Worm (Caenorhabditis elegans) whole organism, late embryonic: ENCODE results near the gene somi-1.

ENCODE experiments used
- C38D4.7 ChIP-seq: fragments of 200-800 bp; sonication (Bioruptor generic); optimal IDR thresholded peaks from 2 replicates; lab custom pipeline; 2018; ENCODE audit warnings: mild to moderate bottlenecking, missing genetic modification characterization, moderate library complexity, missing compliant biosample characterization
- F13H6.1 ChIP-seq: sonication (generic microtip); optimal IDR thresholded peaks from 2 replicates; lab custom pipeline; 2016; ENCODE audit warnings: missing genetic modification characterization, missing compliant biosample characterization
- T23F11.4 ChIP-seq: fragments of 200-800 bp; sonication (Bioruptor generic); optimal IDR thresholded peaks from 2 replicates; lab custom pipeline; 2018; ENCODE audit warnings: mild to moderate bottlenecking, missing genetic modification characterization, missing compliant biosample characterization
- Y22D7AL.16 ChIP-seq: sonication (generic microtip); optimal IDR thresholded peaks from 2 replicates; lab custom pipeline; 2016; ENCODE audit warnings: missing genetic modification characterization, missing compliant biosample characterization
- ceh-18 ChIP-seq: sonication (generic microtip); optimal IDR thresholded peaks from 2 replicates; lab custom pipeline; 2016; ENCODE audit warnings: missing genetic modification characterization, missing compliant biosample characterization
- ceh-19 ChIP-seq: fragments of 200-800 bp; sonication (Bioruptor generic); optimal IDR thresholded peaks from 2 replicates; lab custom pipeline; 2018; ENCODE audit warnings: mild to moderate bottlenecking, missing genetic modification characterization, missing compliant biosample characterization
- ceh-22 ChIP-seq: sonication (generic microtip); optimal IDR thresholded peaks from 2 replicates; lab custom pipeline; 2017; ENCODE audit warnings: missing biosample characterization, missing genetic modification characterization
- ceh-30 ChIP-seq: fragments of 150-350 bp; optimal IDR thresholded peaks from 2 replicates; lab custom pipeline; 2014; ENCODE audit warnings: missing biosample characterization, missing genetic modification characterization
- ceh-34 ChIP-seq: sonication (generic microtip); optimal IDR thresholded peaks from 2 replicates; lab custom pipeline; 2016; ENCODE audit warnings: mild to moderate bottlenecking, missing genetic modification characterization, missing compliant biosample characterization
- dmd-4 ChIP-seq: sonication (generic microtip); optimal IDR thresholded peaks from 2 replicates; lab custom pipeline; 2016; ENCODE audit warnings: borderline replicate concordance, missing genetic modification characterization, missing compliant biosample characterization
- dve-1 ChIP-seq: sonication (generic microtip); optimal IDR thresholded peaks from 2 replicates; lab custom pipeline; 2017; ENCODE audit warnings: antibody characterized with exemption, mild to moderate bottlenecking, missing genetic modification characterization, missing compliant biosample characterization
- elt-2 ChIP-seq: sonication (generic microtip); optimal IDR thresholded peaks from 2 replicates; lab custom pipeline; 2016; ENCODE audit warnings: missing genetic modification reagents, missing genetic modification characterization, missing compliant biosample characterization
- elt-4 ChIP-seq: sonication (generic microtip); optimal IDR thresholded peaks from 2 replicates; lab custom pipeline; 2016; ENCODE audit warnings: missing genetic modification characterization, missing compliant biosample characterization
- ets-4 ChIP-seq: sonication (generic microtip); optimal IDR thresholded peaks from 2 replicates; lab custom pipeline; 2016; ENCODE audit warnings: missing genetic modification characterization, missing compliant biosample characterization
- fax-1 ChIP-seq: sonication (generic microtip); optimal IDR thresholded peaks from 2 replicates; lab custom pipeline; 2016; ENCODE audit warnings: missing genotype, missing genetic modification characterization, missing compliant biosample characterization
- fkh-10 ChIP-seq: fragments of 150-350 bp; optimal IDR thresholded peaks from 2 replicates; lab custom pipeline; 2014; ENCODE audit warnings: missing biosample characterization, missing genetic modification reagents, missing genetic modification characterization
- fkh-6 ChIP-seq: sonication (generic microtip); optimal IDR thresholded peaks from 2 replicates; lab custom pipeline; 2016; ENCODE audit warnings: missing genetic modification characterization, missing compliant biosample characterization
- gmeb-2 ChIP-seq: sonication (generic microtip); optimal IDR thresholded peaks from 2 replicates; lab custom pipeline; 2016; ENCODE audit warnings: missing genetic modification characterization, inconsistent platforms, missing compliant biosample characterization
- hlh-15 ChIP-seq: sonication (generic microtip); optimal IDR thresholded peaks from 2 replicates; lab custom pipeline; 2016; ENCODE audit warnings: missing genetic modification characterization, missing compliant biosample characterization
- hlh-30 ChIP-seq: sonication (generic microtip); optimal IDR thresholded peaks from 2 replicates; lab custom pipeline; 2017; ENCODE audit warnings: antibody characterized with exemption, missing genetic modification characterization, missing compliant biosample characterization; ENCODE audit not compliant: insufficient read depth
- hlh-6 ChIP-seq: sonication (generic microtip); optimal IDR thresholded peaks from 2 replicates; lab custom pipeline; 2016; ENCODE audit warnings: missing genotype, missing genetic modification characterization, missing compliant biosample characterization
- lim-6 ChIP-seq: sonication (generic microtip); optimal IDR thresholded peaks from 2 replicates; lab custom pipeline; 2016; ENCODE audit warnings: missing genetic modification characterization, missing compliant biosample characterization
- madf-2 ChIP-seq: sonication (generic microtip); optimal IDR thresholded peaks from 2 replicates; lab custom pipeline; 2017; ENCODE audit warnings: missing genetic modification characterization, missing compliant biosample characterization
- mec-3 ChIP-seq: sonication (generic microtip); optimal IDR thresholded peaks from 2 replicates; lab custom pipeline; 2016; ENCODE audit warnings: borderline replicate concordance, missing genetic modification characterization, missing compliant biosample characterization
- nhr-232 ChIP-seq: sonication (generic microtip); optimal IDR thresholded peaks from 2 replicates; lab custom pipeline; 2016; ENCODE audit warnings: missing genetic modification characterization, missing compliant biosample characterization
- npax-4 ChIP-seq: sonication (generic microtip); optimal IDR thresholded peaks from 2 replicates; lab custom pipeline; 2016; ENCODE audit warnings: missing genetic modification characterization, missing compliant biosample characterization
- pag-3 ChIP-seq: sonication (generic microtip); optimal IDR thresholded peaks from 2 replicates; lab custom pipeline; 2016; ENCODE audit warnings: missing compliant biosample characterization, missing genetic modification characterization, borderline replicate concordance
- sdc-2 ChIP-seq: sonication (generic microtip); optimal IDR thresholded peaks from 2 replicates; lab custom pipeline; 2016; ENCODE audit warnings: missing genotype, missing genetic modification characterization, missing compliant biosample characterization
- sox-2 ChIP-seq: fragments of 200-800 bp; sonication (Bioruptor generic); IDR thresholded peaks from 2 replicates; pipeline ENCODE4 v1.3.6; 2022; ENCODE audit warnings: missing genetic modification reagents, missing genetic modification characterization, missing compliant biosample characterization
- tbx-2 ChIP-seq: sonication (generic microtip); optimal IDR thresholded peaks from 2 replicates; lab custom pipeline; 2016; ENCODE audit warnings: missing genetic modification characterization, missing compliant biosample characterization
- ttx-3 ChIP-seq: sonication (generic microtip); optimal IDR thresholded peaks from 2 replicates; lab custom pipeline; 2016; ENCODE audit warnings: missing genetic modification reagents, missing genetic modification characterization, missing compliant biosample characterization
- unc-3 ChIP-seq, 2 experiments: fragments of 200-800 bp in 1 of 2; sonication (Bioruptor generic) in 1 of 2; sonication (generic microtip) in 1 of 2; conservative IDR thresholded peaks in 1 of 2; optimal IDR thresholded peaks in 1 of 2; 2 replicates each; pipeline versions ENCODE4 v1.3.6 to Lab custom; 2016 to 2022; ENCODE audit warnings: missing compliant biosample characterization in 2 of 2, missing genetic modification characterization in 2 of 2, missing genetic modification reagents in 1 of 2
- unc-42 ChIP-seq: sonication (generic microtip); optimal IDR thresholded peaks from 2 replicates; lab custom pipeline; 2016; ENCODE audit warnings: missing genotype, missing genetic modification characterization, missing compliant biosample characterization
- ztf-16 ChIP-seq: sonication (generic microtip); optimal IDR thresholded peaks from 2 replicates; lab custom pipeline; 2017; ENCODE audit warnings: missing genetic modification characterization, missing compliant biosample characterization

Gene somi-1

DNA sequence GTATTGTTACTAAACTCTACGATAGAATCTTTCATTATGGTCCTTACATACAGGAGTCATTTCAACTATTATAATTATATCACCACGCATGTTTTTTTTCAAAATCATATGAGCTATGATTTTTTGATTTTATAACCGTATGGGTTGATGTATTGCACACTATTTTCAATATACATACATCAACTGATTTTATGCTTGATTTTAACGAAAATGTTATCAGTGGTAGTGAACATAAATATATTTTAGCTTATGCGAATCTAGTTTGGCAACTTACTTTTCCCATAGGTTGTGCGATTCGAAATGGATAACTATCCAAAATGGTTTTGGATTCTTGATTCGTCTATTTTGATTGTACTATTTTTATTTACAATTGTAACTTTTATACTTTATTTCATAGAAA is 32.4 kb upstream of the somi-1 start, which contains the start of gene srv-10:
Gene srv-10 (plus strand): TSS at position 301 of the 400 bp plus-strand sequence.
- TF ChIP-seq madf-2 (tag; lab: Kevin White, UChicago): no peak
- TF ChIP-seq ztf-16 (tag; lab: Kevin White, UChicago): no peak
- no peak for TF ChIP-seq mec-3 (tag; lab: Kevin White, UChicago)
- TF ChIP-seq ceh-22 (tag; lab: Kevin White, UChicago): no peak

DNA sequence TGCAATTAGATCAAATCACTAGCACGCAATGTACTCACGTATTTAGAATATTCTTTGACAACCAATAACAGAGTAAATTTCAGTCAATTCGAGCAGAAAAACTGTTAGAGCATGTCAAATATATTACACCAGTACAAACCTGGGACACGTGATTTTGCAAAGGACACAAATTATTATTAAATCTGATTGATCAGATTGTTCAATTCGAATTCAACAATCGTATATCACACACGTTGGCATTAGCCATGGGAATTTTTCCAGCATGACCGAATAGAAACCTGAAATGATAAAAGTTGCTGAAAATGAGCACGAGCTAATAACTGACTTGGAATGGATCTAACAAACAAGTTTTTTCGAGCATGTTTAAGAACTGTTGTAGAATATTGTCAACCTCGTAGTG is 31.9 kb upstream of the somi-1 start, which contains the start of gene srv-9:
Gene srv-9 (minus strand): TSS at position 101 of the 400 bp plus-strand sequence.
- TF ChIP-seq Y22D7AL.16 (no peak), ceh-34 (tag; lab: Kevin White, UChicago) (no peak), hlh-6 (tag; lab: Kevin White, UChicago) (no peak), mec-3 (tag; lab: Kevin White, UChicago) (no peak), sox-2 (GFP tag; lab: Robert Waterston, UW) (no peak), ceh-19 (no peak), dve-1 (tag; lab: Kevin White, UChicago) (no peak), elt-4 (tag; lab: Kevin White, UChicago) (no peak), hlh-30 (tag; lab: Kevin White, UChicago) (no peak)

DNA sequence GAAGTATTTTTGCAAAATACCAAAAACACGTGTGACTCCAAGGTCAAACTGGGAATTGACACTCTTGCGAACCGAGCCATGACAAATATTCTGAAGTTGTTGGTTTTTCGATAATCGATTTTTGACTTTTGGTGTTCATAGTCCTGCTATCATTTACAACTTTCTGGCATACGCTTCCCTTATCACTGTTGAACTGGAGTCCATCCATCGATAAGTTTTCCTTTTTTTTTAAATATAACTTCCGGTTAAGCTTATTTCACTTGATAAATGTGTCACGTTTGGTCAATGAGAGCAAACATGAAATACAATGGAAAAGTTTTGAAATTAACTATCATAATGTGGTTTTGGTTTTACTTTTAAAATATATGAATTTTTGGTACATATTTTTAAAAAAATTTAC is 30.5 kb upstream of the somi-1 start:
- TF ChIP-seq F13H6.1 (tag; lab: Kevin White, UChicago) (no peak), ceh-18 (tag; lab: Kevin White, UChicago) (no peak), nhr-232 (tag; lab: Kevin White, UChicago) (no peak), npax-4 (tag; lab: Kevin White, UChicago) (no peak), ttx-3 (tag; lab: Kevin White, UChicago) (no peak), hlh-6 (tag; lab: Kevin White, UChicago) (no peak)

DNA sequence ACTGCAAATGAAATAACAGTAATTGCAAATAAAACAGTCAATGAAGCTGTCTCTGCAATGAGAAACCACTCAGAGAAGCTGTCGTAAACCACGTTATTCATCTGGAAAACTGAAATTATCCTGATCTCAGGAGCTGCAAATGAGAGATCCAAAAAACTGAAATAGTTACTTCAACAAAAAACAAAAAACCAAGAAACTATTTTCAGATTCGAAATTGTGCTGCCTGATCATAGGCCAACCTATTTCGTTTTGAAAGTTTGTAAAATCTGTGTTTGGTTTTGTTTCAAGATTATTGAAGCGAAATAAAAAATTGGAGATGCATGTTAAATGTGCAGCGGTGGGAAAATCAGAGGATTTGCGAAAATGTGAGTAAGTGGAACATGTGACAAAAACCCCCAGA is 29.4 kb upstream of the somi-1 start, which contains the start of gene srv-8:
Gene srv-8 (minus strand): TSS at position 101 of the 400 bp plus-strand sequence.
- TF ChIP-seq dmd-4 (no peak), hlh-30 (tag; lab: Kevin White, UChicago) (no peak), fkh-6 (tag; lab: Kevin White, UChicago) (no peak), ets-4 (no peak), unc-42 (tag; lab: Kevin White, UChicago) (no peak), elt-2 (no peak), lim-6 (tag; lab: Kevin White, UChicago) (no peak), ceh-18 (tag; lab: Kevin White, UChicago) (no peak), hlh-6 (tag; lab: Kevin White, UChicago) (no peak), fax-1 (tag; lab: Kevin White, UChicago) (no peak), ztf-16 (tag; lab: Kevin White, UChicago) (no peak), tbx-2 (no peak), ceh-22 (tag; lab: Kevin White, UChicago) (no peak), T23F11.4 (GFP tag; lab: Kevin White, UChicago) (no peak), hlh-15 (no peak), sdc-2 (tag; lab: Kevin White, UChicago) (no peak), ceh-30 (tag; lab: Kevin White, UChicago) (no peak), ceh-34 (tag; lab: Kevin White, UChicago) (no peak), fkh-10 (GFP tag; lab: Kevin White, UChicago) (no peak)
- TF ChIP-seq, all 69 proteins: peak for 0

DNA sequence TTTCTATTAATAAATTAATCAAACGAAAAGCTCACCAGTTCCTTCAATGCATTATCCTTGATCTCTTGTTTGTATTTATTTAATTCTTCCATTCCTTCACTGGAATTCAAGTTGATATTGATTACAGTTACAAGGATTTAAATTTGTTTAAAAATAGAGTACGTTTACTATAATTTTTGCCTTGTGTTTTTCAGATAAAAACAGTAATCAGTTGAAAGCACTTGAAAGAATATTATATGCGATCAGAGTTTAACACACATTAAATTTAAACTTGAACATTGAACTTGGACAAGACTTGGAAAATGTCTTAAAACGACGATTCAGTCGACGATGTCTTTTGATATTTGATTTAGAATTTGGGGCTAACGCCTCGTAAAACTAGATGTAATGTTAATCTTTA is 26.3 kb upstream of the somi-1 start, which contains the start of gene F53F1.6:
Gene F53F1.6 (minus strand): TSS at position 101 of the 400 bp plus-strand sequence.
- TF ChIP-seq unc-3 (GFP tag; conservative IDR thresholded peaks at IDR 0.05; lab: Robert Waterston, UW) (no peak), unc-3 (tag; optimal IDR thresholded peaks at IDR 0.05; lab: Kevin White, UChicago) (no peak), dve-1 (tag; lab: Kevin White, UChicago) (no peak), C38D4.7 (GFP tag; lab: Kevin White, UChicago) (no peak), gmeb-2 (tag; lab: Kevin White, UChicago) (no peak), madf-2 (tag; lab: Kevin White, UChicago) (no peak), pag-3 (tag; lab: Kevin White, UChicago) (no peak)
